Fruit fly (Drosophila melanogaster) whole organism, embryonic: ENCODE measurements around the gene CG17163.
A peak's percentile ranks its signal among the peaks of the same experiment; 100 is the strongest.

Experiments used
- BEAF-32 ChIP-seq: fragments of 200-800 bp; sonication (Bioruptor generic); optimal IDR thresholded peaks from 3 replicates; lab custom pipeline; 2017; ENCODE audit warnings: missing biosample characterization, missing genetic modification characterization, mild to moderate bottlenecking, moderate library complexity, missing genetic modification reagents
- CG10267 ChIP-seq: fragments of 200-800 bp; sonication (Bioruptor generic); optimal IDR thresholded peaks from 2 replicates; lab custom pipeline; 2018; ENCODE audit warnings: missing biosample characterization, mild to moderate bottlenecking, missing genetic modification characterization, moderate library complexity
- CG12659 ChIP-seq: fragments of 200-800 bp; sonication (Bioruptor generic); optimal IDR thresholded peaks from 3 replicates; lab custom pipeline; 2017; ENCODE audit warnings: mild to moderate bottlenecking, missing biosample characterization, missing genetic modification reagents, missing genetic modification characterization
- CG13424 ChIP-seq: fragments of 200-800 bp; sonication (Bioruptor generic); optimal IDR thresholded peaks from 2 replicates; lab custom pipeline; 2019; ENCODE audit warnings: missing biosample characterization, mild to moderate bottlenecking, missing genetic modification characterization, moderate library complexity
- CG14710 ChIP-seq: fragments of 200-800 bp; sonication (Bioruptor generic); optimal IDR thresholded peaks from 3 replicates; lab custom pipeline; 2019; ENCODE audit warnings: missing biosample characterization, mild to moderate bottlenecking, missing genetic modification characterization, moderate library complexity
- CG15479 ChIP-seq: fragments of 200-800 bp; sonication (Bioruptor generic); optimal IDR thresholded peaks from 3 replicates; lab custom pipeline; 2019; ENCODE audit warnings: missing biosample characterization, mild to moderate bottlenecking, missing genetic modification characterization, moderate library complexity
- CG15514 ChIP-seq: fragments of 200-800 bp; sonication (Bioruptor generic); optimal IDR thresholded peaks from 3 replicates; lab custom pipeline; 2017; ENCODE audit warnings: missing biosample characterization, missing genetic modification characterization, mild to moderate bottlenecking, moderate library complexity, missing genetic modification reagents
- CG16813 ChIP-seq: fragments of 200-800 bp; sonication (Bioruptor generic); IDR thresholded peaks from 3 replicates; pipeline ENCODE4 v1.3.6; 2022; ENCODE audit warnings: missing biosample characterization, missing genetic modification characterization; ENCODE audit not compliant: partially characterized antibody
- CG17361 ChIP-seq: fragments of 200-800 bp; sonication (Bioruptor generic); IDR thresholded peaks from 3 replicates; pipeline ENCODE4 v1.3.6; 2022; ENCODE audit warnings: missing biosample characterization, missing genetic modification characterization
- CG17802 ChIP-seq: fragments of 200-800 bp; sonication (Bioruptor generic); optimal IDR thresholded peaks from 2 replicates; lab custom pipeline; 2018; ENCODE audit warnings: missing biosample characterization, mild to moderate bottlenecking, missing genetic modification characterization, moderate library complexity
- CG2116 ChIP-seq: fragments of 200-800 bp; sonication (Bioruptor generic); optimal IDR thresholded peaks from 3 replicates; lab custom pipeline; 2018; ENCODE audit warnings: missing biosample characterization, mild to moderate bottlenecking, missing genetic modification characterization
- CG30020 ChIP-seq: fragments of 200-800 bp; optimal IDR thresholded peaks from 2 replicates; lab custom pipeline; 2019; ENCODE audit warnings: missing biosample characterization, mild to moderate bottlenecking, missing genetic modification characterization, moderate library complexity
- CG34224 ChIP-seq: fragments of 200-800 bp; sonication (Bioruptor generic); IDR thresholded peaks from 3 replicates; pipeline ENCODE4 v1.3.6; 2022; ENCODE audit warnings: missing biosample characterization, missing genetic modification characterization; ENCODE audit not compliant: partially characterized antibody
- CG3726 ChIP-seq: fragments of 200-800 bp; sonication (Bioruptor generic); IDR thresholded peaks from 3 replicates; pipeline ENCODE4, ENCODE4 v1.3.6; 2022; ENCODE audit warnings: missing biosample characterization, missing genetic modification characterization
- CG8290 ChIP-seq, 3 experiments: fragments of 200-800 bp; sonication (Bioruptor generic); optimal IDR thresholded peaks; 2 replicates each; lab custom pipeline; 2016 to 2019; ENCODE audit warnings: missing biosample characterization in 3 of 3, missing genetic modification characterization in 3 of 3, mild to moderate bottlenecking in 2 of 3, moderate library complexity in 1 of 3
- CG8924 ChIP-seq: fragments of 200-800 bp; optimal IDR thresholded peaks from 3 replicates; lab custom pipeline; 2019; ENCODE audit warnings: missing biosample characterization, mild to moderate bottlenecking, missing genetic modification characterization, moderate library complexity
- CG9797 ChIP-seq: fragments of 200-800 bp; sonication (Bioruptor generic); optimal IDR thresholded peaks from 3 replicates; lab custom pipeline; 2018; ENCODE audit warnings: missing biosample characterization, mild to moderate bottlenecking, missing genetic modification characterization
- Dll ChIP-seq: fragments of 200-800 bp; sonication (Bioruptor generic); IDR thresholded peaks from 4 replicates; pipeline ENCODE4 v1.3.6; 2022; ENCODE audit warnings: missing biosample characterization, missing genetic modification characterization; ENCODE audit not compliant: partially characterized antibody
- Dp ChIP-seq: fragments of 200-800 bp; sonication (Bioruptor generic); optimal IDR thresholded peaks from 2 replicates; lab custom pipeline; 2018; ENCODE audit warnings: missing biosample characterization, mild to moderate bottlenecking, missing genetic modification characterization, moderate library complexity
- Dref ChIP-seq: fragments of 200-800 bp; sonication (Bioruptor generic); IDR thresholded peaks from 2 replicates; pipeline ENCODE4 v1.3.6; 2022; ENCODE audit warnings: missing biosample characterization, missing genetic modification characterization
- E2f1 ChIP-seq: fragments of 200-800 bp; sonication (Bioruptor generic); IDR thresholded peaks from 2 replicates; pipeline ENCODE4 v1.3.6; 2022; ENCODE audit warnings: missing biosample characterization, missing genetic modification characterization
- E2f2 ChIP-seq: fragments of 200-800 bp; sonication (Bioruptor generic); IDR thresholded peaks from 2 replicates; pipeline ENCODE4 v1.3.6; 2022; ENCODE audit warnings: missing biosample characterization, missing genetic modification characterization
- Gug ChIP-seq: fragments of 200-800 bp; sonication (Bioruptor generic); IDR thresholded peaks from 4 replicates; pipeline ENCODE4 v1.3.6; 2022; ENCODE audit warnings: missing biosample characterization, missing genetic modification characterization
- HLH4C ChIP-seq: fragments of 200-800 bp; sonication (Bioruptor generic); IDR thresholded peaks from 3 replicates; pipeline ENCODE4 v1.3.6; 2022; ENCODE audit warnings: missing biosample characterization, missing genetic modification characterization; ENCODE audit not compliant: partially characterized antibody
- Hr39 ChIP-seq: fragments of >200 bp; optimal IDR thresholded peaks from 2 replicates; lab custom pipeline; 2017
- Jarid2 ChIP-seq: fragments of 200-800 bp; sonication (Bioruptor generic); optimal IDR thresholded peaks from 3 replicates; lab custom pipeline; 2017; ENCODE audit warnings: mild to moderate bottlenecking, missing biosample characterization, missing genetic modification reagents, missing genetic modification characterization
- MBD-R2 ChIP-seq: fragments of 200-800 bp; sonication (Bioruptor generic); IDR thresholded peaks from 2 replicates; pipeline ENCODE4 v1.3.6; 2022; ENCODE audit warnings: missing biosample characterization, missing genetic modification characterization
- MESR4 ChIP-seq: fragments of 200-800 bp; sonication (Bioruptor generic); optimal IDR thresholded peaks from 2 replicates; lab custom pipeline; 2018; ENCODE audit warnings: missing biosample characterization, mild to moderate bottlenecking, missing genetic modification characterization, moderate library complexity
- Med ChIP-seq: fragments of 200-800 bp; sonication (Bioruptor generic); peaks from one replicate; lab custom pipeline; 2016; ENCODE audit warnings: missing biosample characterization, missing genetic modification characterization, mild to moderate bottlenecking, inconsistent platforms, moderate library complexity
- Rfx ChIP-seq: fragments of 200-800 bp; sonication (Bioruptor generic); IDR thresholded peaks from 2 replicates; pipeline ENCODE4 v1.3.6; 2022; ENCODE audit warnings: missing biosample characterization, missing genetic modification characterization
- Scr ChIP-seq: fragments of 200-800 bp; sonication (Bioruptor generic); IDR thresholded peaks from 2 replicates; pipeline ENCODE4 v1.3.6; 2022; ENCODE audit warnings: missing biosample characterization, missing genetic modification characterization; ENCODE audit not compliant: partially characterized antibody
- Sin3A ChIP-seq: fragments of >200 bp; optimal IDR thresholded peaks from 2 replicates; lab custom pipeline; 2018
- Sry-δ ChIP-seq: fragments of 200-800 bp; sonication (Bioruptor generic); optimal IDR thresholded peaks from 2 replicates; lab custom pipeline; 2016; ENCODE audit warnings: missing biosample characterization, missing genetic modification characterization
- btn ChIP-seq: fragments of 200-800 bp; sonication (Bioruptor generic); optimal IDR thresholded peaks from 2 replicates; lab custom pipeline; 2016; ENCODE audit warnings: missing biosample characterization, missing genetic modification characterization
- chif ChIP-seq, 2 experiments: fragments of 200-800 bp; sonication (Bioruptor generic); optimal IDR thresholded peaks; 3 replicates each; lab custom pipeline; 2016; ENCODE audit warnings: missing biosample characterization in 2 of 2, missing genetic modification characterization in 2 of 2
- crp ChIP-seq, 2 experiments: fragments of 200-800 bp; sonication (Bioruptor generic); optimal IDR thresholded peaks; 2 replicates in 1 of 2; 3 replicates in 1 of 2; lab custom pipeline; 2017; ENCODE audit warnings: missing biosample characterization in 2 of 2, missing genetic modification characterization in 2 of 2, mild to moderate bottlenecking in 1 of 2, moderate library complexity in 1 of 2
- ewg ChIP-seq: fragments of 200-800 bp; sonication (Bioruptor generic); optimal IDR thresholded peaks from 3 replicates; lab custom pipeline; 2017; ENCODE audit warnings: mild to moderate bottlenecking, missing biosample characterization, missing genetic modification reagents, missing genetic modification characterization
- gem ChIP-seq: fragments of 200-800 bp; sonication (Bioruptor generic); optimal IDR thresholded peaks from 2 replicates; lab custom pipeline; 2019; ENCODE audit warnings: missing biosample characterization, mild to moderate bottlenecking, missing genetic modification characterization, moderate library complexity
- gfzf ChIP-seq: fragments of 200-800 bp; sonication (Bioruptor generic); optimal IDR thresholded peaks from 2 replicates; lab custom pipeline; 2016; ENCODE audit warnings: missing biosample characterization, mild to moderate bottlenecking, missing genetic modification characterization, moderate library complexity
- inv ChIP-seq: fragments of 200-800 bp; sonication (Bioruptor generic); IDR thresholded peaks from 2 replicates; pipeline ENCODE4 v1.3.6; 2022; ENCODE audit warnings: missing biosample characterization, missing genetic modification characterization; ENCODE audit not compliant: partially characterized antibody
- klu ChIP-seq: fragments of 200-800 bp; sonication (Bioruptor generic); IDR thresholded peaks from 2 replicates; pipeline ENCODE4 v1.3.6; 2022; ENCODE audit warnings: missing biosample characterization, missing genetic modification characterization
- lov ChIP-seq, 2 experiments: fragments of 200-800 bp in 1 of 2; fragments of >200 bp in 1 of 2; sonication (Bioruptor generic) in 1 of 2; IDR thresholded peaks in 1 of 2; optimal IDR thresholded peaks in 1 of 2; 2 replicates in 1 of 2; 3 replicates in 1 of 2; pipeline versions ENCODE4 v1.3.6 to Lab custom; 2017 to 2022; ENCODE audit warnings: missing biosample characterization in 1 of 2, missing genetic modification characterization in 1 of 2
- pzg ChIP-seq: fragments of 200-800 bp; sonication (Bioruptor generic); optimal IDR thresholded peaks from 3 replicates; lab custom pipeline; 2018; ENCODE audit warnings: missing biosample characterization, mild to moderate bottlenecking, missing genetic modification characterization, moderate library complexity
- row ChIP-seq: fragments of 200-800 bp; sonication (Bioruptor generic); IDR thresholded peaks from 3 replicates; pipeline ENCODE4 v1.3.6; 2022; ENCODE audit warnings: missing biosample characterization, missing genetic modification characterization
- stwl ChIP-seq: fragments of 200-800 bp; sonication (Bioruptor generic); optimal IDR thresholded peaks from 3 replicates; lab custom pipeline; 2018; ENCODE audit warnings: missing biosample characterization, mild to moderate bottlenecking, missing genetic modification characterization, moderate library complexity
- trem ChIP-seq: fragments of 200-800 bp; optimal IDR thresholded peaks from 3 replicates; lab custom pipeline; 2019; ENCODE audit warnings: missing biosample characterization, mild to moderate bottlenecking, missing genetic modification characterization, moderate library complexity
- unc-4 ChIP-seq: fragments of 200-800 bp; sonication (Bioruptor generic); IDR thresholded peaks from 2 replicates; pipeline ENCODE4 v1.3.6; 2022; ENCODE audit warnings: missing biosample characterization, missing genetic modification characterization; ENCODE audit not compliant: partially characterized antibody

CG17163 gene

DNA sequence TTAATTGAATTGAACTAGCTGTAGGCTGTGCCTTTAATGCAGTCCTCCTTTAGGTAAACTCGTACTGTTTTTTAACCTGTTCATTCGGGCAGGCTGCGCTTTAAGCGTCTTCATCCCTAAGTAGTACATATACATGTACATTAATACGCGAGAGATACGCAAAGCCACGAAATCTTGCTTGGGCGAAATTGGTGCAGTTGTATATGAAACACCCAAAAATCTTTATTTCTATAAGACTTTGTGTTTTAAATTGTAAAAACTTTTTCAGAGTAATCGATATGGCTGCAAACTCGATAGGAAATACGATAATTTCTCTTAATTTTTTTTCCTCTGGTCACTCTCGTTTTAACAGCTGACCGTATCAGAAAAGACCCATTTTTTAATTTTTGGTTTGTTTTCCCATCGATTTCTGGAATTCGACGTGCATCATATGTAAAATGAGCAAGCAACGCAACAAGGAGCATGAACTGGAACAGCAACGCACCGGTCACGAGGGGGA, at the start of gene CG17163, which contains the start of gene CG17168:
TSS of gene CG17163 (minus strand) at position 303 of the 499 bp plus-strand sequence.
TSS of gene CG17168 (plus strand) at position 332 of the 499 bp plus-strand sequence.
- TF ChIP-seq trem (tag; lab: Kevin White, UChicago): peak; percentile 6
- no peak for TF ChIP-seq chif (GFP tag; optimal IDR thresholded peaks at IDR 0.05; lab: Kevin White, UChicago)
- peak in 1 of 2 experiments; percentile 81 for TF ChIP-seq crp (GFP tag; optimal IDR thresholded peaks at IDR 0.05; lab: Kevin White, UChicago)
- peak; percentile 53 for TF ChIP-seq Dref (GFP tag; lab: Robert Waterston, UW)
- peak; percentile 11 for TF ChIP-seq pzg (GFP tag; lab: Kevin White, UChicago)
- peak; percentile 17 for TF ChIP-seq CG14710 (tag; lab: Kevin White, UChicago)
- peak; percentile 8 for TF ChIP-seq CG12659 (GFP tag; lab: Kevin White, UChicago)
- 0 out of 2 replicates have a peak, but pooled peaks have one; percentile 32 for TF ChIP-seq unc-4
- TF ChIP-seq klu (GFP tag; lab: Robert Waterston, UW): no peak
- TF ChIP-seq CG9797 (GFP tag; lab: Kevin White, UChicago): peak; percentile 52
- no peak for TF ChIP-seq btn (GFP tag; lab: Kevin White, UChicago)
- peak; percentile 68 for TF ChIP-seq BEAF-32
- peak; percentile 33 for TF ChIP-seq CG2116 (GFP tag; lab: Kevin White, UChicago)
- TF ChIP-seq CG15514 (GFP tag; lab: Kevin White, UChicago): peak; percentile 14
- peak; percentile 28; the same call in 2 of the 3 replicates for TF ChIP-seq HLH4C (GFP tag; lab: Robert Waterston, UW)
- TF ChIP-seq E2f1 (GFP tag; lab: Robert Waterston, UW): no peak
- TF ChIP-seq CG34224 (GFP tag; lab: Robert Waterston, UW): 0 out of 3 replicates have a peak, but pooled peaks have one; percentile 11
- 0 out of 2 replicates have a peak, but pooled peaks have one; percentile 14 for TF ChIP-seq E2f2 (GFP tag; lab: Robert Waterston, UW)
- peak; percentile 35; the same call in 1 of the 2 replicates for TF ChIP-seq MBD-R2 (GFP tag; lab: Robert Waterston, UW)
- no peak for TF ChIP-seq Gug
- no peak for TF ChIP-seq Rfx
- TF ChIP-seq lov (optimal IDR thresholded peaks at IDR 0.05; lab: Kevin White, UChicago): no peak
- TF ChIP-seq lov (GFP tag; IDR thresholded peaks at IDR 0.05; lab: Robert Waterston, UW): no peak
- peak; percentile 28 for TF ChIP-seq Sin3A (lab: Kevin White, UChicago)
- TF ChIP-seq gfzf (GFP tag; lab: Kevin White, UChicago): peak; percentile 67
- TF ChIP-seq Dll (GFP tag; lab: Robert Waterston, UW): 0 out of 4 replicates have a peak, but pooled peaks have one; percentile 26
- peak; percentile 6 for TF ChIP-seq MESR4 (GFP tag; lab: Kevin White, UChicago)
- TF ChIP-seq CG16813 (GFP tag; lab: Robert Waterston, UW): peak; percentile 47; the same call in 2 of the 3 replicates
- peak; percentile 23 for TF ChIP-seq CG15479 (GFP tag; lab: Kevin White, UChicago)
- TF ChIP-seq Med: peak; percentile 39
- peak; percentile 54 for TF ChIP-seq CG30020
- 0 out of 3 replicates have a peak, but pooled peaks have one; percentile 8 for TF ChIP-seq row
- peak; percentile 4 for TF ChIP-seq Dp (GFP tag; lab: Kevin White, UChicago)
- peak; percentile 54 for TF ChIP-seq Sry-δ (GFP tag; lab: Kevin White, UChicago)
- no peak for TF ChIP-seq Hr39
- TF ChIP-seq CG13424 (tag; lab: Kevin White, UChicago): no peak
- peak; percentile 43; the same call in 1 of the 2 replicates for TF ChIP-seq Scr (GFP tag; lab: Robert Waterston, UW)
- TF ChIP-seq stwl: peak; percentile 12

DNA sequence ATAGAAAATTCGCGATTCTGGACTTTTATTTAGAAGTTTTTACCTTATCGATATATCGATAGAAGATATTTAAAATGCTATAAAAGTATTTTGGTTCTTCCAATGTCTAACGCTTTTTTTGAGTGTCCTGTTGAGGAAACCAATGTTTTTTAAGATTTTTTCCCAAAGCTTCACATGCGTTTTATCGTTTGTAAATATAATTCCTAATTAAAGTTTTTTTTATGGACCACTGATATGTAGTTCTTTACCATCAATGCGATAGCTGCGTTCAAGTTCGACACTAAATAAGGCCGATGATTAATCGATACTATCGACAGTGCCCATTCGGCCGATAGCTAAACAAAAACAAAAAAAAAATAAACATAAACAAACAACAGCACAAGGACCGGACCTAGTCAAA, 23.2 kb upstream of the CG17163 start, which contains the start of gene ATbp:
TSS of gene ATbp (plus strand) at position 312 of the 400 bp plus-strand sequence.
- TF ChIP-seq CG8924 (no peak), CG17802 (tag; lab: Kevin White, UChicago) (no peak), Jarid2 (GFP tag; lab: Kevin White, UChicago) (no peak), pzg (GFP tag; lab: Kevin White, UChicago) (peak; percentile 20), CG10267 (peak; percentile 33), CG8290 (GFP tag; optimal IDR thresholded peaks at IDR 0.05; lab: Kevin White, UChicago) (peak; percentile 18), CG8290 (tag; optimal IDR thresholded peaks at IDR 0.05; lab: Kevin White, UChicago) (no peak), CG16813 (GFP tag; lab: Robert Waterston, UW) (peak; percentile 98), inv (peak; percentile 94), gem (tag; lab: Kevin White, UChicago) (peak; percentile 26), ewg (no peak), Dp (GFP tag; lab: Kevin White, UChicago) (peak; percentile 15), CG17361 (0 out of 3 replicates have a peak, but pooled peaks have one; percentile 28), CG3726 (GFP tag; lab: Robert Waterston, UW) (no peak)
